Fruit fly (Drosophila melanogaster): ENCODE results near the gene Dip-C.
A peak's percentile ranks its signal among the peaks of the same experiment; 100 is the strongest.

Dip-C gene

DNA sequence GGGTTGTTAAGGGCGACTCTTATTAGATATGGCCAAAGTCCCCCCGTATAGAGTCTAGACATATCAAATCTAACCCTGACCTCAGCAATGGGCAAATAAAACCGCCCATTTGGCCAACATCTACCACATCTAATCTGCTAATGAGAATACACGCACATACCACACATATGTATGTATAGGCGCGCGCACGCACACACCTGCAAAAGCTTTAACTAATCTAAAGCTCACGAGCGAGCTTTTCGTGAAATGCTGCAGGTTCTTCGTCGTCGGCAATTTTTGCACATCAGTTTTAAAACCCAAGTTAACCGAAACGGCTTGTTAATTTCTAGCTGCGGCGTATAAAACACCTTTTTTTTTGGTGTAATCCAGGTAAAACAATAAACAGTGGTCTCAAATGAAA, 30.2 kb upstream of the Dip-C start (continued):
- TF ChIP-seq Hand (GFP tag; optimal IDR thresholded peaks at IDR 0.05): no peak
- no peak for TF ChIP-seq CG8359 (GFP tag; optimal IDR thresholded peaks at IDR 0.05; ENCODE audit: borderline replicate concordance)
- TF ChIP-seq CkIIα-i1 (GFP tag; IDR thresholded peaks at IDR 0.05): no peak
- peak; percentile 55 for TF ChIP-seq grn (GFP tag; optimal IDR thresholded peaks at IDR 0.05)
- TF ChIP-seq CG33557 (GFP tag; optimal IDR thresholded peaks at IDR 0.05): no peak
- no peak for TF ChIP-seq az2 (GFP tag; optimal IDR thresholded peaks at IDR 0.05)
- TF ChIP-seq Doc3 (GFP tag; IDR thresholded peaks at IDR 0.05; ENCODE audit: partially characterized antibody): no peak
- no peak for TF ChIP-seq ac (GFP tag; optimal IDR thresholded peaks at IDR 0.05)
- TF ChIP-seq Tbp (GFP tag; optimal IDR thresholded peaks at IDR 0.05): no peak
- TF ChIP-seq pita (GFP tag; optimal IDR thresholded peaks at IDR 0.05): no peak
- no peak for TF ChIP-seq Dad (GFP tag; optimal IDR thresholded peaks at IDR 0.05)
- no peak for TF ChIP-seq nmo (GFP tag; optimal IDR thresholded peaks at IDR 0.05)
- no peak for TF ChIP-seq CG16863 (GFP tag; optimal IDR thresholded peaks at IDR 0.05)
- 0 out of 2 replicates have a peak, but pooled peaks have one; percentile 6 for TF ChIP-seq bbx (GFP tag; IDR thresholded peaks at IDR 0.05; ENCODE audit: partially characterized antibody)
- TF ChIP-seq CG8290 (GFP tag; optimal IDR thresholded peaks at IDR 0.05): no peak
- peak in 1 of 2 experiments; percentile 28 for TF ChIP-seq CG8290 (tag; optimal IDR thresholded peaks at IDR 0.05)
- no peak for TF ChIP-seq oc (tag; optimal IDR thresholded peaks at IDR 0.05)
- TF ChIP-seq inv (GFP tag; IDR thresholded peaks at IDR 0.05; ENCODE audit: partially characterized antibody): no peak
- no peak for TF ChIP-seq Hr3 (GFP tag; optimal IDR thresholded peaks at IDR 0.05)
- TF ChIP-seq dm (GFP tag; optimal IDR thresholded peaks at IDR 0.05): no peak
- peak; percentile 8 for TF ChIP-seq corto (GFP tag; optimal IDR thresholded peaks at IDR 0.05)
- no peak for TF ChIP-seq Hey (tag; optimal IDR thresholded peaks at IDR 0.05)
- no peak for TF ChIP-seq Sox100B (GFP tag; optimal IDR thresholded peaks at IDR 0.05)
- TF ChIP-seq CG17186 (GFP tag; optimal IDR thresholded peaks at IDR 0.05): no peak
- no peak for TF ChIP-seq cad (GFP tag; optimal IDR thresholded peaks at IDR 0.05)
- TF ChIP-seq CG4730 (GFP tag; IDR thresholded peaks at IDR 0.05): no peak
- TF ChIP-seq NC2α (GFP tag; optimal IDR thresholded peaks at IDR 0.05): no peak
- no peak for TF ChIP-seq fd3F (GFP tag; optimal IDR thresholded peaks at IDR 0.05)
- TF ChIP-seq CG32767 (GFP tag; IDR thresholded peaks at IDR 0.05): no peak
- TF ChIP-seq aop (GFP tag; IDR thresholded peaks at IDR 0.05): no peak
- no peak for TF ChIP-seq ro (GFP tag; IDR thresholded peaks at IDR 0.05)
- no peak for TF ChIP-seq CG10654 (GFP tag; optimal IDR thresholded peaks at IDR 0.05)
- no peak for TF ChIP-seq CG30431 (GFP tag; optimal IDR thresholded peaks at IDR 0.05)
- TF ChIP-seq CG2120 (GFP tag; optimal IDR thresholded peaks at IDR 0.05): no peak
- TF ChIP-seq btn (GFP tag; optimal IDR thresholded peaks at IDR 0.05): no peak
- TF ChIP-seq Oaz (GFP tag; IDR thresholded peaks at IDR 0.05): no peak
- peak; percentile 18; the same call in 1 of the 2 replicates for TF ChIP-seq unc-4 (GFP tag; IDR thresholded peaks at IDR 0.05; ENCODE audit: partially characterized antibody)
- TF ChIP-seq CG15601 (tag; optimal IDR thresholded peaks at IDR 0.05): no peak
- no peak for TF ChIP-seq NC2β (GFP tag; optimal IDR thresholded peaks at IDR 0.05)
- no peak for TF ChIP-seq CG9215 (GFP tag; IDR thresholded peaks at IDR 0.05)
- TF ChIP-seq salm (tag; optimal IDR thresholded peaks at IDR 0.05): no peak
- no peak for TF ChIP-seq CG10431 (GFP tag; optimal IDR thresholded peaks at IDR 0.05)
- TF ChIP-seq Atf-2 (GFP tag; optimal IDR thresholded peaks at IDR 0.05): no peak
- TF ChIP-seq HLHmδ (GFP tag; optimal IDR thresholded peaks at IDR 0.05): no peak
- TF ChIP-seq sc (optimal IDR thresholded peaks at IDR 0.05): no peak
- TF ChIP-seq sc (GFP tag; optimal IDR thresholded peaks at IDR 0.05): no peak
- TF ChIP-seq dimm (GFP tag; IDR thresholded peaks at IDR 0.05): no peak
- TF ChIP-seq CG34422 (GFP tag; IDR thresholded peaks at IDR 0.05): peak; percentile 19; the same call in 1 of the 3 replicates
- TF ChIP-seq B-H1 (GFP tag; IDR thresholded peaks at IDR 0.05): no peak
- TF ChIP-seq Adf1 (GFP tag; IDR thresholded peaks at IDR 0.05): no peak
- TF ChIP-seq cwo (GFP tag; optimal IDR thresholded peaks at IDR 0.05): no peak
- TF ChIP-seq Fer3 (tag; optimal IDR thresholded peaks at IDR 0.05): no peak
- no peak for TF ChIP-seq CG12942 (GFP tag; optimal IDR thresholded peaks at IDR 0.05)
